Worm (Caenorhabditis elegans): ENCODE results near the gene nmur-2.

nmur-2 gene

DNA sequence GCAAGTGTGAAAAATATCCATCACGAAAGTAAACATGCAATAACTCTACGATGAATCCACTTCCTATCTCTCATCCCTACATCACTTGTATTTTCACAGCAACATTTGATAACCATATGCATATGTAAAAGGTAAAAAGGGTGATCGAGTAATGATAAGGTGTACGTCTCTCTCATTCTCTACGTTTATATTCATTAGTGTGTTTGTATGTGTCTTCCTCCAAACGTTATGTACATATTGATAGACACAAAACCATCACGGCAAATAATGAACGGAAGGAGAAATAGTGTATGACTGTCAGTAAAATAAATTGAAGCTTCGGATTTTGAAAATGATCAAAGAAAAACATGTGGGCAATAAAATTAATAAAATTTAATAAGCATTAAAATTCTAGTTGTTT, 2.3 kb downstream of the nmur-2 start (continued):
- TF ChIP-seq hlh-30 (tag; optimal IDR thresholded peaks at IDR 0.05; ENCODE audit: insufficient read depth), result no peak
- TF ChIP-seq dmd-8 (GFP tag; IDR thresholded peaks at IDR 0.05), result no peak
- TF ChIP-seq T20F7.1 (GFP tag; optimal IDR thresholded peaks at IDR 0.05), result no peak
- TF ChIP-seq daf-8 (GFP tag; IDR thresholded peaks at IDR 0.05), result no peak
- no peak for TF ChIP-seq fos-1 (tag; optimal IDR thresholded peaks at IDR 0.05)
- TF ChIP-seq egl-27 (tag; optimal IDR thresholded peaks at IDR 0.05), result no peak
- no peak for TF ChIP-seq hlh-11 (tag; optimal IDR thresholded peaks at IDR 0.05)
- no peak for TF ChIP-seq ctbp-1 (GFP tag; IDR thresholded peaks at IDR 0.05)
- TF ChIP-seq dpl-1 (GFP tag; optimal IDR thresholded peaks at IDR 0.05), result no peak
- no peak for TF ChIP-seq mxl-2 (GFP tag; conservative IDR thresholded peaks at IDR 0.05)
- TF ChIP-seq zip-2 (tag; optimal IDR thresholded peaks at IDR 0.05), result no peak

DNA sequence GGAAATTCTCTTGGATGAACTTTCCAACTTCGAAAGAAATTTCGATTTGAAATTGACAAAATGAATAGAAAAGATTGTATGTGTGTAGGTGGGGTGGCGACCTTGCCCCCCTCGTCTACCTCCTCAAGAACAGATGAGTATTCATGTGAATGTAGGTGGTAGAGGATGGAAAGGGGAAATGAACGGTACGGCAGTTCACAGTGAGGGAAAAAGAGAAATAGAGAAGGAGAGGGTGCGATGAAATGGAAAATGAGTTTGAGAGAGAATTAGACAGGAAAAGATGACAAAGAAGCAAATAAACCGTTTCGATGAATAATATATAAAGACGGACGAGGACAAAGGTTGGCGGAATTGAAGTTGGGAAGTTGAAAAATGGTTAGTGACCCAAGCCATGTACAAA, 2.8 kb downstream of the nmur-2 start:
- TF ChIP-seq hmg-1.1 (GFP tag; IDR thresholded peaks at IDR 0.05) (no peak), nhr-237 (tag; optimal IDR thresholded peaks at IDR 0.05) (no peak), nhr-48 (tag; optimal IDR thresholded peaks at IDR 0.05) (no peak), ceh-44 (GFP tag; IDR thresholded peaks at IDR 0.05) (no peak), saeg-2 (GFP tag; IDR thresholded peaks at IDR 0.05) (no peak), lin-15B (tag; optimal IDR thresholded peaks at IDR 0.05) (no peak), F49E8.2 (tag; optimal IDR thresholded peaks at IDR 0.05; ENCODE audit: borderline replicate concordance) (no peak), nhr-28 (tag; optimal IDR thresholded peaks at IDR 0.05) (peak; percentile 9), vab-7 (GFP tag; IDR thresholded peaks at IDR 0.05) (no peak), F37D6.2 (tag; optimal IDR thresholded peaks at IDR 0.05) (no peak), lim-7 (GFP tag; IDR thresholded peaks at IDR 0.05) (no peak), dmd-6 (GFP tag; IDR thresholded peaks at IDR 0.05) (no peak), zip-11 (GFP tag; IDR thresholded peaks at IDR 0.05) (no peak), Y5F2A.4 (GFP tag; optimal IDR thresholded peaks at IDR 0.05) (no peak), nhr-10 (tag; optimal IDR thresholded peaks at IDR 0.05) (no peak), hlh-11 (tag; optimal IDR thresholded peaks at IDR 0.05) (peak; percentile 11), daf-19 (GFP tag; conservative IDR thresholded peaks at IDR 0.05) (no peak), R02D3.7 (tag; optimal IDR thresholded peaks at IDR 0.05) (no peak), zfp-2 (tag; optimal IDR thresholded peaks at IDR 0.05) (no peak), dve-1 (tag; optimal IDR thresholded peaks at IDR 0.05; ENCODE audit: insufficient read depth) (peak; percentile 15), gei-8 (GFP tag; optimal IDR thresholded peaks at IDR 0.05) (no peak), Y105C5A.15 (GFP tag; IDR thresholded peaks at IDR 0.05) (no peak), php-3 (GFP tag; IDR thresholded peaks at IDR 0.05) (no peak), nhr-11 (tag; optimal IDR thresholded peaks at IDR 0.05) (no peak), hlh-30 (tag; optimal IDR thresholded peaks at IDR 0.05; ENCODE audit: insufficient read depth) (peak; percentile 39), T26A8.4 (GFP tag; IDR thresholded peaks at IDR 0.05) (no peak), F44E2.7 (GFP tag; IDR thresholded peaks at IDR 0.05) (no peak), aly-2 (tag; optimal IDR thresholded peaks at IDR 0.05) (no peak), lin-38 (GFP tag; IDR thresholded peaks at IDR 0.05) (no peak), fos-1 (tag; optimal IDR thresholded peaks at IDR 0.05) (no peak), Y48G9A.11 (GFP tag; IDR thresholded peaks at IDR 0.05) (no peak), ZK546.5 (tag; optimal IDR thresholded peaks at IDR 0.05) (no peak), sdz-12 (GFP tag; optimal IDR thresholded peaks at IDR 0.05) (no peak), ceh-28 (tag; optimal IDR thresholded peaks at IDR 0.05) (no peak), pqm-1 (tag; optimal IDR thresholded peaks at IDR 0.05) (no peak), aha-1 (tag) (peak; percentile 31)

All from whole organism, L4 larva.